Worm (Caenorhabditis elegans): ENCODE data around the gene bath-42.
A peak's percentile ranks its signal among the peaks of the same experiment; 100 is the strongest.

The bath-42 gene

ce11 chrIII:8125234-8125633, 37.9 kb downstream of the bath-42 start (continued):
- TF ChIP-seq snpc-4 (tag; optimal IDR thresholded peaks at IDR 0.05) (no peak), sma-3 (GFP tag; optimal IDR thresholded peaks at IDR 0.05) (peak; percentile 38), skn-1 (tag; optimal IDR thresholded peaks at IDR 0.05) (no peak), ceh-82 (tag; optimal IDR thresholded peaks at IDR 0.05) (no peak), nhr-6 (tag; optimal IDR thresholded peaks at IDR 0.05) (peak; percentile 80), ztf-11 (tag; optimal IDR thresholded peaks at IDR 0.05) (no peak), nhr-25 (tag; optimal IDR thresholded peaks at IDR 0.05) (peak; percentile 26), nhr-12 (tag; optimal IDR thresholded peaks at IDR 0.05) (no peak), ZK546.5 (tag; optimal IDR thresholded peaks at IDR 0.05) (no peak), alr-1 (tag; optimal IDR thresholded peaks at IDR 0.05) (no peak), peb-1 (tag; optimal IDR thresholded peaks at IDR 0.05) (no peak), sma-9 (GFP tag; optimal IDR thresholded peaks at IDR 0.05) (peak; percentile 85), sma-9 (tag; optimal IDR thresholded peaks at IDR 0.05) (no peak), gmeb-1 (tag; optimal IDR thresholded peaks at IDR 0.05) (peak; percentile 32), nhr-77 (tag; optimal IDR thresholded peaks at IDR 0.05) (no peak)

DNA sequence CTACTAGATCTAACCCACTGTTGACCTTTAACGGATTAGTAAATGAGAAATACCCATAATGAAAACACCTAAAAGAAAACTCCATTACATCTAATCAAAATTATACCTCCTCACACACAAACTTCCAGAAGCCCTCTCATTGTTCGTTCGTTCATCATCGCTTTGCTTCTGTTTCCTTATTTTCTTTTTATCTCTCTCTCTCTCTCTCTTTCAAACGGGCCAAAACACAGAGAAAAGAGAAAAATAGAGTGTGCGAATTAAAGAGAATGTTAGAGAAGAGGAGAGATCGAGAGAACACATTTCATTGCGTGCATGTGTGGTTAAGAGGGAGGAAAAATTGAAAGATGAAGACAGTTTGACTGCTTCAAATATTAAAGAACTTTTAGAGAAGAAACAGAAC, 38.9 kb downstream of the bath-42 start:
- TF ChIP-seq nhr-6 (tag; optimal IDR thresholded peaks at IDR 0.05), result peak; percentile 50
- no peak for TF ChIP-seq elt-3 (tag; optimal IDR thresholded peaks at IDR 0.05)
- peak; percentile 80 for TF ChIP-seq F13H6.1 (tag; optimal IDR thresholded peaks at IDR 0.05)
- peak; percentile 37 for TF ChIP-seq gmeb-1 (tag; optimal IDR thresholded peaks at IDR 0.05)
- peak; percentile 82 for TF ChIP-seq lin-13 (GFP tag; optimal IDR thresholded peaks at IDR 0.05)
- TF ChIP-seq sem-4 (tag; optimal IDR thresholded peaks at IDR 0.05), result no peak
- TF ChIP-seq mbf-1 (tag; optimal IDR thresholded peaks at IDR 0.05), result no peak
- no peak for TF ChIP-seq lin-39 (tag; optimal IDR thresholded peaks at IDR 0.05)
- TF ChIP-seq mab-5 (tag; optimal IDR thresholded peaks at IDR 0.05), result peak; percentile 29
- no peak for TF ChIP-seq ztf-1 (GFP tag; conservative IDR thresholded peaks at IDR 0.05)
- no peak for TF ChIP-seq Y55F3AM.14 (GFP tag; optimal IDR thresholded peaks at IDR 0.05)
- TF ChIP-seq nhr-10 (tag; optimal IDR thresholded peaks at IDR 0.05), result no peak
- TF ChIP-seq fos-1 (tag; optimal IDR thresholded peaks at IDR 0.05), result peak; percentile 86
- TF ChIP-seq nhr-21 (tag; optimal IDR thresholded peaks at IDR 0.05), result peak; percentile 72
- TF ChIP-seq nhr-11 (tag; optimal IDR thresholded peaks at IDR 0.05), result no peak
- no peak for TF ChIP-seq ZK546.5 (tag; optimal IDR thresholded peaks at IDR 0.05)
- TF ChIP-seq unc-55 (GFP tag; optimal IDR thresholded peaks at IDR 0.05), result peak; percentile 83
- TF ChIP-seq unc-62 (GFP tag; optimal IDR thresholded peaks at IDR 0.05), result no peak
- peak in 1 of 2 experiments; percentile 46 for TF ChIP-seq mdl-1 (tag; optimal IDR thresholded peaks at IDR 0.05)
- peak; percentile 88 for TF ChIP-seq nhr-25 (tag; optimal IDR thresholded peaks at IDR 0.05)
- TF ChIP-seq crh-2 (tag; optimal IDR thresholded peaks at IDR 0.05), result peak; percentile 90
- TF ChIP-seq R02D3.7 (tag; optimal IDR thresholded peaks at IDR 0.05), result no peak
- peak; percentile 68 for TF ChIP-seq nhr-129 (tag; optimal IDR thresholded peaks at IDR 0.05)
- peak; percentile 20 to 89 for TF ChIP-seq lsy-2 (tag; optimal IDR thresholded peaks at IDR 0.05)
- TF ChIP-seq egl-27 (tag; optimal IDR thresholded peaks at IDR 0.05), result peak; percentile 34
- TF ChIP-seq C34F6.9 (tag; optimal IDR thresholded peaks at IDR 0.05), result peak; percentile 92
- TF ChIP-seq sma-9 (GFP tag; optimal IDR thresholded peaks at IDR 0.05), result peak; percentile 87
- no peak for TF ChIP-seq sma-9 (tag; optimal IDR thresholded peaks at IDR 0.05)

- TF ChIP-seq lin-11 (tag; optimal IDR thresholded peaks at IDR 0.05) (peak; percentile 12), nhr-21 (tag; optimal IDR thresholded peaks at IDR 0.05) (peak; percentile 63), C34F6.9 (tag; optimal IDR thresholded peaks at IDR 0.05) (no peak), lsy-2 (tag; optimal IDR thresholded peaks at IDR 0.05) (peak in 1 of 2 experiments; percentile 55)
Observed at ce11 chrIII:8121923-8122322, 41.3 kb downstream of the bath-42 start.

DNA sequence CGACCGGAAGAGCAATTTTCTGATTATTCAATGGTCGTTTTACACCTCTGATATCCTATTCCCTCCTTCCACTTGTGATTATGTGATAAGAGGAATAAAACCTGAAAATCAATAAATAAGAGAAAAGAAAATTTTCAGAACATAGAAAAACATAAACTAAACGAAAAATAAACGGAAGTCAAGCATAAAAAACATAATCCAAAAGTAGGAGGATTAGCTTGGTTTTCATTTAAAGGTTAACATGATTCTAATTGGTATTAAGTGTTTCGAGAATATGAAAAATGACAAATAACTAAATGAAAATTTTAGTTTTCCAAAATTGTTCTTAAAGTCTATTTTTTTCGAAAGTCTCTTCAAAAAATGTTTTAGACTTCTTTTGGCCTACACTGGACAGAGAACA, 42.1 kb downstream of the bath-42 start, which contains the start of gene gei-8:
TSS of gene gei-8 (minus strand) at position 101 of the 400 bp plus-strand sequence.
- TF ChIP-seq egl-27 (tag; optimal IDR thresholded peaks at IDR 0.05) (no peak), nhr-129 (tag; optimal IDR thresholded peaks at IDR 0.05) (no peak), nhr-237 (tag; optimal IDR thresholded peaks at IDR 0.05) (no peak), gmeb-1 (tag; optimal IDR thresholded peaks at IDR 0.05) (no peak), ztf-11 (tag; optimal IDR thresholded peaks at IDR 0.05) (no peak), ceh-82 (tag; optimal IDR thresholded peaks at IDR 0.05) (no peak), nhr-25 (tag; optimal IDR thresholded peaks at IDR 0.05) (no peak), sma-9 (GFP tag; optimal IDR thresholded peaks at IDR 0.05) (no peak), sma-9 (tag; optimal IDR thresholded peaks at IDR 0.05) (no peak), ama-1 (optimal IDR thresholded peaks at IDR 0.05) (no peak), fos-1 (tag; optimal IDR thresholded peaks at IDR 0.05) (no peak), skn-1 (tag; optimal IDR thresholded peaks at IDR 0.05) (no peak), mab-5 (tag; optimal IDR thresholded peaks at IDR 0.05) (no peak), zag-1 (tag; optimal IDR thresholded peaks at IDR 0.05) (no peak), nhr-23 (tag; optimal IDR thresholded peaks at IDR 0.05) (no peak), nhr-21 (tag; optimal IDR thresholded peaks at IDR 0.05) (no peak)
